Fruit fly (Drosophila melanogaster): Measurements from ENCODE around the gene Pect.

The Pect gene

dm6 chr2L:13191894-13192293, 11.7 kb upstream of the Pect start, which contains the start of the genes CG16974 and Edem2 (continued):
- no peak; the same call in 1 of the 3 replicates for TF ChIP-seq croc (GFP tag; conservative IDR thresholded peaks at IDR 0.05)
- TF ChIP-seq cato (GFP tag; optimal IDR thresholded peaks at IDR 0.05; ENCODE audit: borderline replicate concordance), result peak; percentile 26
- no peak for TF ChIP-seq CG10321 (GFP tag; IDR thresholded peaks at IDR 0.05)
- peak; percentile 61; the same call in 1 of the 3 replicates for TF ChIP-seq Optix (GFP tag; IDR thresholded peaks at IDR 0.05)
- TF ChIP-seq unpg (GFP tag; optimal IDR thresholded peaks at IDR 0.05), result no peak
- no peak for TF ChIP-seq CG3726 (GFP tag; IDR thresholded peaks at IDR 0.05)
- TF ChIP-seq chn (GFP tag; optimal IDR thresholded peaks at IDR 0.05), result peak; percentile 68
- peak; percentile 81 for TF ChIP-seq CG14441 (GFP tag; IDR thresholded peaks at IDR 0.05)
- TF ChIP-seq tin (GFP tag; optimal IDR thresholded peaks at IDR 0.05), result peak; percentile 79
- no peak for TF ChIP-seq CG6791 (GFP tag; IDR thresholded peaks at IDR 0.05; ENCODE audit: partially characterized antibody)
- TF ChIP-seq CG13296 (GFP tag; optimal IDR thresholded peaks at IDR 0.05), result no peak
- peak; percentile 56 for TF ChIP-seq BEAF-32 (GFP tag; optimal IDR thresholded peaks at IDR 0.05)
- peak in 1 of 2 experiments; percentile 39 for TF ChIP-seq Pdp1 (GFP tag; optimal IDR thresholded peaks at IDR 0.05)
- TF ChIP-seq CG10462 (GFP tag; optimal IDR thresholded peaks at IDR 0.05), result peak; percentile 30
- TF ChIP-seq CG3163 (GFP tag; optimal IDR thresholded peaks at IDR 0.05), result no peak
- TF ChIP-seq CG13424 (tag; optimal IDR thresholded peaks at IDR 0.05), result peak; percentile 73
- no peak for TF ChIP-seq fru (optimal IDR thresholded peaks at IDR 0.05)
- peak; percentile 49 for TF ChIP-seq Rx (GFP tag; IDR thresholded peaks at IDR 0.05)
- peak; percentile 56 for TF ChIP-seq CG14667 (GFP tag; IDR thresholded peaks at IDR 0.05)
- TF ChIP-seq gfzf (GFP tag; optimal IDR thresholded peaks at IDR 0.05), result peak; percentile 73
- TF ChIP-seq rib (GFP tag; IDR thresholded peaks at IDR 0.05), result peak; percentile 65
- no peak for TF ChIP-seq Opbp (GFP tag; IDR thresholded peaks at IDR 0.05; ENCODE audit: partially characterized antibody)
- TF ChIP-seq CG11723 (GFP tag; optimal IDR thresholded peaks at IDR 0.05), result no peak
- TF ChIP-seq schlank (tag; optimal IDR thresholded peaks at IDR 0.05), result no peak
- peak; percentile 79 for TF ChIP-seq sisA (GFP tag; IDR thresholded peaks at IDR 0.05)
- peak; percentile 84 for TF ChIP-seq CG12155 (GFP tag; optimal IDR thresholded peaks at IDR 0.05)
- TF ChIP-seq Mrtf (GFP tag; IDR thresholded peaks at IDR 0.05), result peak; percentile 52; the same call in 1 of the 3 replicates
- no peak for TF ChIP-seq run (tag; optimal IDR thresholded peaks at IDR 0.05)
- no peak for TF ChIP-seq CkIIα-i1 (GFP tag; IDR thresholded peaks at IDR 0.05)
- TF ChIP-seq org-1 (GFP tag; optimal IDR thresholded peaks at IDR 0.05), result no peak
- TF ChIP-seq CG2120 (GFP tag; optimal IDR thresholded peaks at IDR 0.05), result peak; percentile 80
- TF ChIP-seq CG16815 (GFP tag; optimal IDR thresholded peaks at IDR 0.05), result peak; percentile 57
- peak; percentile 39; the same call in 1 of the 3 replicates for TF ChIP-seq CG11560 (tag; IDR thresholded peaks at IDR 0.05)
- no peak for TF ChIP-seq br (optimal IDR thresholded peaks at IDR 0.05)
- no peak for TF ChIP-seq Doc2 (GFP tag; IDR thresholded peaks at IDR 0.05)
- TF ChIP-seq NC2β (GFP tag; optimal IDR thresholded peaks at IDR 0.05), result no peak
- peak; percentile 13; the same call in 1 of the 2 replicates for TF ChIP-seq Ravus (GFP tag; IDR thresholded peaks at IDR 0.05)
- TF ChIP-seq bigmax (GFP tag; optimal IDR thresholded peaks at IDR 0.05), result no peak
- peak; percentile 89 for TF ChIP-seq CG17829 (tag; optimal IDR thresholded peaks at IDR 0.05)
- TF ChIP-seq CG18476 (GFP tag; optimal IDR thresholded peaks at IDR 0.05), result peak; percentile 80
- TF ChIP-seq CG17802 (tag; optimal IDR thresholded peaks at IDR 0.05), result peak; percentile 20
- TF ChIP-seq kay (GFP tag; optimal IDR thresholded peaks at IDR 0.05), result peak; percentile 49
- peak in 1 of 2 experiments; percentile 61 for TF ChIP-seq Hr51 (GFP tag; optimal IDR thresholded peaks at IDR 0.05)
- peak; percentile 28 for TF ChIP-seq CG17186 (GFP tag; optimal IDR thresholded peaks at IDR 0.05)
- no peak for TF ChIP-seq odd (GFP tag; optimal IDR thresholded peaks at IDR 0.05)
- TF ChIP-seq CG6272 (GFP tag; IDR thresholded peaks at IDR 0.05), result peak; percentile 67; the same call in 1 of the 2 replicates
- TF ChIP-seq sc (optimal IDR thresholded peaks at IDR 0.05), result no peak
- TF ChIP-seq sc (GFP tag; optimal IDR thresholded peaks at IDR 0.05), result no peak
- TF ChIP-seq CG4820 (GFP tag; optimal IDR thresholded peaks at IDR 0.05), result peak; percentile 64
- no peak for TF ChIP-seq ash1 (GFP tag; optimal IDR thresholded peaks at IDR 0.05)
- TF ChIP-seq CG7556 (GFP tag; optimal IDR thresholded peaks at IDR 0.05), result no peak
- TF ChIP-seq nerfin-2 (GFP tag; IDR thresholded peaks at IDR 0.05; ENCODE audit: partially characterized antibody), result no peak

Data from whole organism, embryonic.